Worm (Caenorhabditis elegans): Measurements from ENCODE around the gene M176.16.
A peak's percentile ranks its signal among the peaks of the same experiment; 100 is the strongest.

Gene M176.16

DNA sequence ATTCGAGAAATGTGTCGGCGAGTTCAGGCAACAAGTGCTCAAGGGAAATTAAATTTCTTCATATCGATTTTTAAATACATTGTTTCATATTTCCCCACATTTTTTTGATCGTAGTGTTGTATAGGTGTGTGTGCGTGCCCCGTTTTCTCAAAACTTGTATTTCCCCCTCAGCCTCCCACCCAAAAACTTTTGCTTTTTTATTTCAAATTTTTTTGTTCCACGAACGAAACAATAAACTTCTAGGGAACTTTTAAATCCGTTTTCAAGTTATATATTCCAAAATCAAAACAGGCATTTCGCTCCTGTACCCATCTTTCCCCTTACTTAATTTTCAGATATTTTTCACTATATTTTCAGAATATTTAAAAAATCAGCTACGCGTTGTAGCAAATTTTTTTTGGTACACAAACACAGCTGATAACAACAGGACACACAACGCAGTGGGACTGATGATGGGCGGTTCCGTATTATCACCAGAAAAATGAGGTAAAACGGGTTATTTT lies at the start of gene M176.16, which contains the start of gene M176.4:
Gene M176.16 (plus strand): TSS at position 453 of the 503 bp plus-strand sequence.
Gene M176.4 (plus strand): TSS at position 301 of the 503 bp plus-strand sequence.
- no peak for TF ChIP-seq T22C8.4 (GFP tag; IDR thresholded peaks at IDR 0.05)
- no peak for TF ChIP-seq klf-2 (GFP tag; conservative IDR thresholded peaks at IDR 0.05)
- TF ChIP-seq tab-1 (GFP tag; IDR thresholded peaks at IDR 0.05), result no peak
- TF ChIP-seq ref-1 (GFP tag; conservative IDR thresholded peaks at IDR 0.05), result no peak
- TF ChIP-seq cog-1 (tag; optimal IDR thresholded peaks at IDR 0.05), result no peak
- no peak for TF ChIP-seq med-1 (GFP tag; optimal IDR thresholded peaks at IDR 0.05; ENCODE audit: insufficient read depth)
- TF ChIP-seq ztf-23 (GFP tag; IDR thresholded peaks at IDR 0.05), result no peak
- TF ChIP-seq flt-1 (GFP tag; IDR thresholded peaks at IDR 0.05), result no peak
- TF ChIP-seq ztf-29 (GFP tag; IDR thresholded peaks at IDR 0.05), result no peak

DNA sequence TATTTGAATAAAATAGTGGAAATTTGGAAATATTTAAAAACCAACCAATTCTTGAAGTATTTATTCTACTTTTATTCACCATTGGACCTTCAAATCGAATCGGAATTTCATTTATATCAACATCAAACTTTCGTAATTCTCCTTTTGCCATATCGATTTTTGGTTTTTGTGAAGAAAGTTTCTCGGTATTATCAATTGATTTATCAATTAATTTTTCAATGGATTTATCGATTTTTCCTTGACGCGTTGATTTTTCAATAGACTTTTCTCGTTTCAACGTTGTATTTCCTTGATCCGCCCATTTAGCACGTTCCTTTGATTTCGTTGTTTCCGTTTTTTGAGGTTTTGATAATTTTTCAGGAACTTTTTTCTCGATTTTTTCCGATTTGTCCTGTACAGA lies 48.9 kb upstream of the M176.16 start:
- 0 out of 2 replicates have a peak, but pooled peaks have one; percentile 6 for TF ChIP-seq T22C8.4 (GFP tag; IDR thresholded peaks at IDR 0.05)
- TF ChIP-seq ztf-29 (GFP tag; IDR thresholded peaks at IDR 0.05), result no peak

DNA sequence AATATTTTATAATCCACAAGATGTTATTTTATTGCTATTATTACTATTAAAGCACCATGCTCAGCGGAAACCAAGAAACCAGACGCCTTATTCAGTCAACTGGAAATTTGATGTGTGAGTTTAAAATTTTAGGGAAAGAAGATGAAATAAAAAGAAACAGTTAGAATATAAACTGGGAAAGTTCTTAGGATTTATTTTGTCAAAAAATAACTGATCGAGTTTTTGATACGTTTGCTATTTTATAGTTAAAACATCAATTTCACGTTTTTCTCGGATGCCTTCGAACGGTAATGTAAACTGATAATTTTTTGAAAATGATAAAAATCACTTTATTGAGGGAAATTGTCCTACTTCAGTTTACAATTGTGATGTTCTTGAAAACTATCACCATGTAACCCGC lies 45.9 kb upstream of the M176.16 start, which contains the start of gene C06C3.3:
Gene C06C3.3 (minus strand): TSS at position 101 of the 400 bp plus-strand sequence.
- TF ChIP-seq med-1 (GFP tag; optimal IDR thresholded peaks at IDR 0.05; ENCODE audit: insufficient read depth), result no peak
- no peak for TF ChIP-seq cog-1 (tag; optimal IDR thresholded peaks at IDR 0.05)
- no peak for TF ChIP-seq ztf-29 (GFP tag; IDR thresholded peaks at IDR 0.05)
- TF ChIP-seq tab-1 (GFP tag; IDR thresholded peaks at IDR 0.05), result no peak
- TF ChIP-seq klf-2 (GFP tag; conservative IDR thresholded peaks at IDR 0.05), result no peak
- no peak for TF ChIP-seq flt-1 (GFP tag; IDR thresholded peaks at IDR 0.05)

DNA sequence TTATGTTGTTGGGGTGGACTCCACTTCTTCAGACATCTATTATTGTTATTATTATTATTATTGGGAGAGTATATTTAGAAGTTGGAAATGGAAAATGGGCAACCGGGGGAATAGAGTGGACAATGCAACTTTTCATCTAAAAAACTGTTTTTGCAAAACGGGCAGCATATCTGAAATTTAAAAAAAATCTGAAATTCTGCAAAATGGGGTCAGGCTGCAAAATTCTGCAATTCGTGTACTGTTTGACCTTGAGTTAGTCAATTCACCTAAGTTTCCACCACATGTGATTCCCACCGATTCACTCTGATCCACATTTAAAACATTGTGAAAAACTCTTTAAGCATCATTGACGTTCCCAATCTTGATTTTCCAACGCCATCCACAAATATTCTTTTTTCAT lies 45.3 kb upstream of the M176.16 start, which contains the start of gene C06C3.4:
Gene C06C3.4 (plus strand): TSS at position 301 of the 400 bp plus-strand sequence.
- TF ChIP-seq flt-1 (GFP tag; IDR thresholded peaks at IDR 0.05) (no peak), tab-1 (GFP tag; IDR thresholded peaks at IDR 0.05) (no peak), cog-1 (tag; optimal IDR thresholded peaks at IDR 0.05) (no peak), med-1 (GFP tag; optimal IDR thresholded peaks at IDR 0.05; ENCODE audit: insufficient read depth) (no peak), ztf-29 (GFP tag; IDR thresholded peaks at IDR 0.05) (no peak), ref-1 (GFP tag; conservative IDR thresholded peaks at IDR 0.05) (no peak), T22C8.4 (GFP tag; IDR thresholded peaks at IDR 0.05) (no peak), ztf-23 (GFP tag; IDR thresholded peaks at IDR 0.05) (no peak), klf-2 (GFP tag; conservative IDR thresholded peaks at IDR 0.05) (no peak)

DNA sequence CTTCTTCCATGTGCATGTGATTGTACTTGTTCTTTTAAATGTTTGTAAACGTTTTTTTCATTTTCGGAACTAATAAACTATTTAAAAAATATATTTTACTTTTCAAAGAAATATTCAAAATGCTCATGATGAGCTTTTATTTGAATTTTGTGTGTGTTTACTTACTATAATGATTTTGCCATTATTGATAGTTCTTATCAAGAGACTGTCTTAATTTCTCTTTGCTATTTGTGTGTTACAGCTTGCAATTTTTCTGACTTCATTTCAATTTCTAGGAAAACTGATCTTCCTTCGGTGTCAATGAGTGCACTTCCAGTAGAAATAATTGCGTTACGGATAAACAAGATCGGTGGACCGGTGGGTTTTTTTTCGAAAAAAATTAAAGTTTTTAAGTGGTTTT lies 43.5 kb upstream of the M176.16 start, which contains the start of gene C06C3.12:
Gene C06C3.12 (plus strand): TSS at position 301 of the 400 bp plus-strand sequence.
- no peak for TF ChIP-seq flt-1 (GFP tag; IDR thresholded peaks at IDR 0.05)

DNA sequence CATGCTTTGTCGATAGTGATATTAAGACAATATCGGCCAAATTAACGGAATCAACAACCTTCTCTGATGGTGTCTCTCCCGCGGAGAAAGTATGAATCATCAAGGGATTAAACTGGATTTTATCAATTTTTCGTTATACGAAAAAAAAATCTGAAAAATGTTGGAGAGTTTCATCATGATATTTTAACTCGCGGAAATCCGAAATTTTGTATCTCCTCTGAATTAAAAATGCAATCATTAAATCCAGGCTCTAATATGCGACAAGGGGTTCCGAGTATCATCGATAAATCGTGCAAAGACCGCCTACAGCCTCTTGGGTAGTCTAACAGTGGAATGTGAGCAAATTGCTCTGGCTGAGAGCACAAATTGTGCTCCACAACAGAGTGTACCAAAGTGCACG lies 41.2 kb upstream of the M176.16 start, which contains the start of gene C06C3.10:
Gene C06C3.10 (minus strand): TSS at position 101 of the 400 bp plus-strand sequence.
- TF ChIP-seq ztf-29 (GFP tag; IDR thresholded peaks at IDR 0.05) (no peak), ref-1 (GFP tag; conservative IDR thresholded peaks at IDR 0.05) (no peak), ztf-23 (GFP tag; IDR thresholded peaks at IDR 0.05) (no peak)

DNA sequence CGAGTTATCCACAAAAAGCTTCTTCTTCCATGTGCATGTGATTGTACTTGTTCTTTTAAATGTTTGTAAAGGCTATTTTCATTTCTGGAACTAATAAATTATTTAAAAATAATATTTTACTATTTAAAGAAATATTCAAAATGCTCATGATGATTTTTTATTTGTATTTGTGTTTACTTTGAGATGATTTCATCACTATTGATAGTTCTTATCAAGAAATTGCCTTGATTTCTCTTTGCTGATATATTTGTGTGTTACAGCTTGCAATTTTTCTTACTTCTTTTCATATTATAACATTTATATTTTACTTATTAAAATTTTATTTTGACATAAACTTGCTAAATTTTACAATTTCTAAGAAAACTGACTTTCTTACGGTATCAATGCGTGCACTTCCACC lies 40.1 kb upstream of the M176.16 start:
- no peak for TF ChIP-seq ztf-23 (GFP tag; IDR thresholded peaks at IDR 0.05)
- TF ChIP-seq cog-1 (tag; optimal IDR thresholded peaks at IDR 0.05), result no peak
- no peak for TF ChIP-seq ztf-29 (GFP tag; IDR thresholded peaks at IDR 0.05)
- no peak for TF ChIP-seq klf-2 (GFP tag; conservative IDR thresholded peaks at IDR 0.05)
- no peak for TF ChIP-seq T22C8.4 (GFP tag; IDR thresholded peaks at IDR 0.05)
- TF ChIP-seq flt-1 (GFP tag; IDR thresholded peaks at IDR 0.05), result no peak
- no peak for TF ChIP-seq med-1 (GFP tag; optimal IDR thresholded peaks at IDR 0.05; ENCODE audit: insufficient read depth)
- no peak for TF ChIP-seq tab-1 (GFP tag; IDR thresholded peaks at IDR 0.05)
- no peak for TF ChIP-seq ref-1 (GFP tag; conservative IDR thresholded peaks at IDR 0.05)

DNA sequence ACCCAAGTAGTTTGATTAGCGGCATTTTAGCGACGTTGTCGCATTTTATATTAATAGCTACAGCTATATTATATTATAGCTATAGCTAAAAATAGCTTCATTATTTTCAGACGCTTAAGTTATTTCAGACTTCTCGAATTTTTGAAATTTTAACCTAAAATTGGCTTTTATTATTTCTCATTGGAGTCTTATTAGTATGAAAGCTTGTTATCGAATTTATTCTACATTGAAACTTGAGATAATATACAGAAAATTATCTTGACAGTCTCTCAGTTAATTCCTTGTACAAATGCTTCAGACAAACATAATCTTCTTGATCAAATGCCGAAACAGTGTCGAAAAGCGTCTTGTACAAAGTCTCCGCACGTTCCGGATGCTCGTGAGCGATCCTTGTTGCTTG lies 38.5 kb upstream of the M176.16 start, which contains the start of gene srh-48:
Gene srh-48 (plus strand): TSS at position 301 of the 400 bp plus-strand sequence.
- TF ChIP-seq klf-2 (GFP tag; conservative IDR thresholded peaks at IDR 0.05), result no peak
- no peak for TF ChIP-seq tab-1 (GFP tag; IDR thresholded peaks at IDR 0.05)
- TF ChIP-seq ref-1 (GFP tag; conservative IDR thresholded peaks at IDR 0.05), result no peak
- TF ChIP-seq med-1 (GFP tag; optimal IDR thresholded peaks at IDR 0.05; ENCODE audit: insufficient read depth), result no peak
- TF ChIP-seq cog-1 (tag; optimal IDR thresholded peaks at IDR 0.05), result no peak
- no peak for TF ChIP-seq T22C8.4 (GFP tag; IDR thresholded peaks at IDR 0.05)
- TF ChIP-seq flt-1 (GFP tag; IDR thresholded peaks at IDR 0.05), result no peak
- TF ChIP-seq ztf-29 (GFP tag; IDR thresholded peaks at IDR 0.05), result no peak
- TF ChIP-seq ztf-23 (GFP tag; IDR thresholded peaks at IDR 0.05), result no peak

DNA sequence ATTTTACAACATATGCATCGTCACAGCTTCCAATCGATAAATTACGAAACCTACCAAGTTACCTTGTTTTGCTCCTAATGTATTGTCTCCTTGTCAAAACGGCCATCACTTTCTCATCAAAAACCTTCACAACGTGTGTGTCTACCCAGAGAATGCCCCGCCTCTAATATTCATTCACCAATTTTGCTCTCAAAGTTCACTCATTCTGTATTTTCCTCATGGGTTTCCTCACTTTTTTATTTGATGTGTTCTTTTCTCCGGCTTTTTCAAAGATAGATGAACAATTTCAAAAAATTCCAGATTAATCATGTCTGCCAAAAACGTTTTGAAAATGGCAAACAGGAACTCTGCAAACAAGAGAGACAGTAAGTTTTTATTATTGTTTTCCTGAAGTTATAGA lies 33.1 kb upstream of the M176.16 start, which contains the start of gene C06C3.7:
Gene C06C3.7 (plus strand): TSS at position 301 of the 400 bp plus-strand sequence.
- TF ChIP-seq klf-2 (GFP tag; conservative IDR thresholded peaks at IDR 0.05) (no peak), tab-1 (GFP tag; IDR thresholded peaks at IDR 0.05) (no peak), ref-1 (GFP tag; conservative IDR thresholded peaks at IDR 0.05) (no peak), T22C8.4 (GFP tag; IDR thresholded peaks at IDR 0.05) (no peak), cog-1 (tag; optimal IDR thresholded peaks at IDR 0.05) (no peak), flt-1 (GFP tag; IDR thresholded peaks at IDR 0.05) (no peak), med-1 (GFP tag; optimal IDR thresholded peaks at IDR 0.05; ENCODE audit: insufficient read depth) (no peak), ztf-29 (GFP tag; IDR thresholded peaks at IDR 0.05) (no peak), ztf-23 (GFP tag; IDR thresholded peaks at IDR 0.05) (no peak)

DNA sequence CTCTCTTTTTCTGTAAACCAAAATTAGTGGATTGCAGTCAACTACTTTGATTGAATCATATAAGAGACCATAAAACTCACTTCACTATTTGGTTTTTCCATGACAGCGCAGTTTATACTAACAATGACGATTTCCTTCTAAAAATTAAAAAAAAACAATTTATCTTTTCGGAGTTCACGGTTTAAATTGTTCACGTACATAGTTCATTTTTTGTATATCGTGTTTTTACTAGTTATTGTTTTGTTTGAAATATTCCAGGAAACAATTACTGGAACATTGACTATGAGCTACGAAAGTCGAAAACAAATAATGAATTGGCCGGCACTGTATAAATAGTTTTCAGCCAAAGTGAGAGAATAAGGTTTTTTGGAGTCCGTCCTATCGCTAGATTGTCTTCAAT lies 25.6 kb upstream of the M176.16 start, which contains the start of gene lido-17:
Gene lido-17 (minus strand): TSS at position 101 of the 400 bp plus-strand sequence.
- TF ChIP-seq med-1 (GFP tag; optimal IDR thresholded peaks at IDR 0.05; ENCODE audit: insufficient read depth) (no peak), flt-1 (GFP tag; IDR thresholded peaks at IDR 0.05) (no peak), ref-1 (GFP tag; conservative IDR thresholded peaks at IDR 0.05) (no peak), cog-1 (tag; optimal IDR thresholded peaks at IDR 0.05) (no peak), ztf-29 (GFP tag; IDR thresholded peaks at IDR 0.05) (no peak), tab-1 (GFP tag; IDR thresholded peaks at IDR 0.05) (no peak)

Data from whole organism, midembryonic.